Fruit fly (Drosophila melanogaster) whole organism, embryonic: ENCODE results near the gene CG6067.

Experiments used
- Antp ChIP-seq: fragments of 200-800 bp; sonication (Bioruptor generic); optimal IDR thresholded peaks from 3 replicates; lab custom pipeline; 2016; ENCODE audit warnings: missing biosample characterization, missing genetic modification characterization
- Awh ChIP-seq: fragments of 200-800 bp; sonication (Bioruptor generic); IDR thresholded peaks from 2 replicates; pipeline ENCODE4, ENCODE4 v1.3.6; 2022; ENCODE audit warnings: missing biosample characterization, missing genetic modification characterization
- Blimp-1 ChIP-seq: fragments of 200-800 bp; sonication (Bioruptor generic); optimal IDR thresholded peaks from 3 replicates; lab custom pipeline; 2018; ENCODE audit warnings: missing biosample characterization, missing genetic modification characterization, mild to moderate bottlenecking, moderate library complexity, missing genetic modification reagents
- CG10959 ChIP-seq: fragments of 200-800 bp; sonication (Bioruptor generic); IDR thresholded peaks from 2 replicates; pipeline ENCODE4 v1.3.6; 2022; ENCODE audit warnings: missing biosample characterization, missing genetic modification characterization
- CG11456 ChIP-seq: fragments of 200-800 bp; sonication (Bioruptor generic); IDR thresholded peaks from 3 replicates; pipeline ENCODE4 v1.3.6; 2022; ENCODE audit warnings: missing biosample characterization, missing genetic modification characterization
- CG12299 ChIP-seq: fragments of 200-800 bp; sonication (Bioruptor generic); optimal IDR thresholded peaks from 2 replicates; lab custom pipeline; 2018; ENCODE audit warnings: missing biosample characterization, mild to moderate bottlenecking, missing genetic modification characterization
- CG14441 ChIP-seq: fragments of 200-800 bp; sonication (Bioruptor generic); IDR thresholded peaks from 2 replicates; pipeline ENCODE4 v1.3.6; 2022; ENCODE audit warnings: missing biosample characterization, missing genetic modification characterization
- CG14965 ChIP-seq: fragments of 200-800 bp; sonication (Bioruptor generic); optimal IDR thresholded peaks from 2 replicates; lab custom pipeline; 2016; ENCODE audit warnings: missing biosample characterization, missing genetic modification characterization, borderline replicate concordance
- CG15696 ChIP-seq: fragments of 200-800 bp; sonication (Bioruptor generic); optimal IDR thresholded peaks from 2 replicates; lab custom pipeline; 2019; ENCODE audit warnings: missing biosample characterization, mild to moderate bottlenecking, missing genetic modification characterization, moderate library complexity
- CG17359 ChIP-seq: fragments of 200-800 bp; sonication (Bioruptor generic); optimal IDR thresholded peaks from 3 replicates; lab custom pipeline; 2018; ENCODE audit warnings: missing biosample characterization, mild to moderate bottlenecking, missing genetic modification characterization, moderate library complexity
- CG17802 ChIP-seq: fragments of 200-800 bp; sonication (Bioruptor generic); optimal IDR thresholded peaks from 2 replicates; lab custom pipeline; 2018; ENCODE audit warnings: missing biosample characterization, mild to moderate bottlenecking, missing genetic modification characterization, moderate library complexity
- CG17912 ChIP-seq: fragments of 200-800 bp; sonication (Bioruptor generic); optimal IDR thresholded peaks from 2 replicates; lab custom pipeline; 2018; ENCODE audit warnings: missing biosample characterization, mild to moderate bottlenecking, missing genetic modification characterization
- CG1792 ChIP-seq: fragments of 200-800 bp; sonication (Bioruptor generic); optimal IDR thresholded peaks from 2 replicates; lab custom pipeline; 2016; ENCODE audit warnings: missing biosample characterization, missing genetic modification characterization
- CG3407 ChIP-seq: fragments of 200-800 bp; sonication (Bioruptor generic); optimal IDR thresholded peaks from 2 replicates; lab custom pipeline; 2018; ENCODE audit warnings: missing biosample characterization, mild to moderate bottlenecking, missing genetic modification characterization
- CG3995 ChIP-seq: fragments of 200-800 bp; sonication (Bioruptor generic); optimal IDR thresholded peaks from 3 replicates; lab custom pipeline; 2016; ENCODE audit warnings: missing biosample characterization, missing genetic modification characterization
- CG42726 ChIP-seq: fragments of 200-800 bp; sonication (Bioruptor generic); IDR thresholded peaks from 2 replicates; pipeline ENCODE4 v1.3.6; 2022; ENCODE audit warnings: missing biosample characterization, missing genetic modification characterization; ENCODE audit not compliant: partially characterized antibody
- CG4730 ChIP-seq: fragments of 200-800 bp; sonication (Bioruptor generic); IDR thresholded peaks from 2 replicates; pipeline ENCODE4 v1.3.6; 2022; ENCODE audit warnings: missing biosample characterization, missing genetic modification characterization
- CG6254 ChIP-seq: fragments of 200-800 bp; sonication (Bioruptor generic); optimal IDR thresholded peaks from 3 replicates; lab custom pipeline; 2017; ENCODE audit warnings: mild to moderate bottlenecking, missing biosample characterization, missing genetic modification reagents, missing genetic modification characterization
- CG7963 ChIP-seq: fragments of 200-800 bp; sonication (Bioruptor generic); IDR thresholded peaks from 3 replicates; pipeline ENCODE4 v1.3.6; 2022; ENCODE audit warnings: missing biosample characterization, missing genetic modification characterization; ENCODE audit not compliant: partially characterized antibody
- CoRest ChIP-seq: fragments of 200-800 bp; sonication (Bioruptor generic); optimal IDR thresholded peaks from 3 replicates; lab custom pipeline; 2018; ENCODE audit warnings: missing biosample characterization, mild to moderate bottlenecking, missing genetic modification characterization, moderate library complexity
- CrebB ChIP-seq: fragments of 200-800 bp; sonication (Bioruptor generic); optimal IDR thresholded peaks from 3 replicates; lab custom pipeline; 2018; ENCODE audit warnings: missing biosample characterization, mild to moderate bottlenecking, missing genetic modification characterization
- D19A ChIP-seq: fragments of 200-800 bp; optimal IDR thresholded peaks from 3 replicates; lab custom pipeline; 2019; ENCODE audit warnings: missing biosample characterization, mild to moderate bottlenecking, missing genetic modification characterization, moderate library complexity
- Dad ChIP-seq: fragments of 200-800 bp; sonication (Bioruptor generic); optimal IDR thresholded peaks from 3 replicates; lab custom pipeline; 2016; ENCODE audit warnings: missing biosample characterization, missing genetic modification characterization
- Doc2 ChIP-seq: fragments of 200-800 bp; sonication (Bioruptor generic); IDR thresholded peaks from 2 replicates; pipeline ENCODE4 v1.3.6; 2022; ENCODE audit warnings: missing biosample characterization, missing genetic modification characterization
- H2.0 ChIP-seq: fragments of 200-800 bp; sonication (Bioruptor generic); IDR thresholded peaks from 2 replicates; pipeline ENCODE4 v1.3.6; 2022; ENCODE audit warnings: missing biosample characterization, missing genetic modification characterization
- Mes4 ChIP-seq: fragments of 200-800 bp; sonication (Bioruptor generic); optimal IDR thresholded peaks from 2 replicates; lab custom pipeline; 2016; ENCODE audit warnings: missing biosample characterization, missing genetic modification characterization
- Nf-YB ChIP-seq: fragments of 200-800 bp; sonication (Bioruptor generic); optimal IDR thresholded peaks from 3 replicates; lab custom pipeline; 2019; ENCODE audit warnings: missing biosample characterization, mild to moderate bottlenecking, missing genetic modification characterization, moderate library complexity
- NfI ChIP-seq: fragments of 200-800 bp; sonication (Bioruptor generic); optimal IDR thresholded peaks from 3 replicates; lab custom pipeline; 2018; ENCODE audit warnings: missing biosample characterization, mild to moderate bottlenecking, missing genetic modification characterization, moderate library complexity
- Opbp ChIP-seq: fragments of 200-800 bp; sonication (Bioruptor generic); IDR thresholded peaks from 3 replicates; pipeline ENCODE4 v1.3.6; 2022; ENCODE audit warnings: missing biosample characterization, missing genetic modification characterization; ENCODE audit not compliant: partially characterized antibody
- Six4 ChIP-seq: fragments of 200-800 bp; sonication (Bioruptor generic); optimal IDR thresholded peaks from 2 replicates; lab custom pipeline; 2016; ENCODE audit warnings: missing biosample characterization, missing genetic modification characterization
- Sry-δ ChIP-seq: fragments of 200-800 bp; sonication (Bioruptor generic); optimal IDR thresholded peaks from 2 replicates; lab custom pipeline; 2016; ENCODE audit warnings: missing biosample characterization, missing genetic modification characterization
- Tbp ChIP-seq: fragments of >200 bp; optimal IDR thresholded peaks from 2 replicates; lab custom pipeline; 2018; ENCODE audit warnings: missing biosample characterization, missing genetic modification characterization
- Vsx1 ChIP-seq: fragments of 200-800 bp; sonication (Bioruptor generic); optimal IDR thresholded peaks from 2 replicates; lab custom pipeline; 2017; ENCODE audit warnings: missing biosample characterization, mild to moderate bottlenecking, missing genetic modification characterization, missing genetic modification reagents
- Xrp1 ChIP-seq: fragments of 200-800 bp; sonication (Bioruptor generic); IDR thresholded peaks from 2 replicates; pipeline ENCODE4 v1.3.6; 2022; ENCODE audit warnings: missing biosample characterization, missing genetic modification characterization
- ash1 ChIP-seq: fragments of 200-800 bp; sonication (Bioruptor generic); optimal IDR thresholded peaks from 2 replicates; lab custom pipeline; 2018; ENCODE audit warnings: missing biosample characterization, mild to moderate bottlenecking, missing genetic modification characterization
- chinmo ChIP-seq: fragments of 200-800 bp; sonication (Bioruptor generic); IDR thresholded peaks from 4 replicates; pipeline ENCODE4 v1.3.6; 2022; ENCODE audit warnings: missing biosample characterization, missing genetic modification characterization; ENCODE audit not compliant: partially characterized antibody
- crol ChIP-seq: fragments of 200-800 bp; sonication (Bioruptor generic); IDR thresholded peaks from 2 replicates; pipeline ENCODE4 v1.3.6; 2022; ENCODE audit warnings: missing biosample characterization, missing genetic modification characterization
- dpn ChIP-seq, 2 experiments: fragments of 200-800 bp; sonication (Bioruptor generic); optimal IDR thresholded peaks; 3 replicates each; lab custom pipeline; 2016; ENCODE audit warnings: missing biosample characterization in 2 of 2, missing genetic modification characterization in 2 of 2
- en ChIP-seq: fragments of 200-800 bp; sonication (Bioruptor generic); optimal IDR thresholded peaks from 2 replicates; lab custom pipeline; 2016; ENCODE audit warnings: missing biosample characterization, missing genetic modification characterization
- gcm ChIP-seq: fragments of 200-800 bp; sonication (Bioruptor generic); optimal IDR thresholded peaks from 2 replicates; lab custom pipeline; 2019; ENCODE audit warnings: missing biosample characterization, mild to moderate bottlenecking, missing genetic modification characterization, moderate library complexity
- gt ChIP-seq: fragments of 200-800 bp; sonication (Bioruptor generic); IDR thresholded peaks from 2 replicates; pipeline ENCODE4 v1.3.6; 2022; ENCODE audit warnings: missing biosample characterization, missing genetic modification characterization
- insv ChIP-seq, 2 experiments: fragments of 200-800 bp; sonication (Bioruptor generic); optimal IDR thresholded peaks; 3 replicates each; lab custom pipeline; 2016 to 2018; ENCODE audit warnings: missing biosample characterization in 2 of 2, missing genetic modification characterization in 2 of 2
- klu ChIP-seq: fragments of 200-800 bp; sonication (Bioruptor generic); IDR thresholded peaks from 2 replicates; pipeline ENCODE4 v1.3.6; 2022; ENCODE audit warnings: missing biosample characterization, missing genetic modification characterization
- nom ChIP-seq: fragments of 200-800 bp; sonication (Bioruptor generic); optimal IDR thresholded peaks from 2 replicates; lab custom pipeline; 2017; ENCODE audit warnings: missing biosample characterization, missing genetic modification characterization, mild to moderate bottlenecking, moderate library complexity, missing genetic modification reagents
- org-1 ChIP-seq: fragments of 200-800 bp; sonication (Bioruptor generic); optimal IDR thresholded peaks from 2 replicates; lab custom pipeline; 2017; ENCODE audit warnings: missing biosample characterization, missing genetic modification characterization
- prd ChIP-seq, 3 experiments: fragments of >200 bp in 2 of 3; fragments of 200-800 bp in 1 of 3; sonication (Bioruptor generic) in 1 of 3; optimal IDR thresholded peaks in 2 of 3; IDR thresholded peaks in 1 of 3; 2 replicates in 2 of 3; 3 replicates in 1 of 3; pipeline versions ENCODE4 v1.3.6 to Lab custom; 2017 to 2022; ENCODE audit warnings: missing biosample characterization in 1 of 3, missing genetic modification characterization in 1 of 3
- vnd ChIP-seq: fragments of 200-800 bp; sonication (Bioruptor generic); IDR thresholded peaks from 3 replicates; pipeline ENCODE4 v1.3.6; 2022; ENCODE audit warnings: missing biosample characterization, missing genetic modification characterization; ENCODE audit not compliant: partially characterized antibody
- zen2 ChIP-seq: fragments of 200-800 bp; sonication (Bioruptor generic); IDR thresholded peaks from 3 replicates; pipeline ENCODE4 v1.3.6; 2022; ENCODE audit warnings: missing biosample characterization, missing genetic modification characterization; ENCODE audit not compliant: partially characterized antibody

The CG6067 gene

DNA sequence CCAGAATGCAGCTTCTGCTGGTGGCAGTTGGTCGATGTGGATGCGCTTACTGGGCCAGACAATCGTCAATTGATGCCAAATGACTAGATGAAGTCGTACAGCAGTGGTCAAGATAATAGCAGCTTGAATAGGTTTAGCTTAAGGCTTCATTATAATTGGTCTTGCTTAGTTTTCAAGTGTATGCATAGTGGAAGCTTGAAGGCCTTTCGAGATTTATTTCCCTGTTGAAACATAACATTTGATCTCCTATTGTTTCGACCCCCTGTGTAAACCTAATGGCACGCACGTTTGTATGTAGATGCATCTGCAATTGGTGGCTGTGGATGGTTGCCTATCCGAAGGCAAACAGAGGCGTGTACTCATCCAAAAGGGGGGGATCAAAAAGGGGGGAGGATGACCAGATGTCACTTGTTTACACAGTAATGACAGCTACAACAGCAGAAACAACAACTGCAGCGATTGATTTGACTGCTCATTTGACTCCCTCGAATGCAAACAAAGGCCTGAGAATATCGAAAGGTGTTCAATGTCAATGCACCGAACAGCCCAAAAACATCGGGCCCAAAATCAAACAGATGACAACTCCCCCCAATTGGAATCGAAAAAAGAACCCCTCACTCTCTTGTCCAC is 12.8 kb downstream of the CG6067 start (continued):
- TF ChIP-seq Sry-δ: no peak
- TF ChIP-seq crol (GFP tag; lab: Robert Waterston, UW): peak; percentile 47
- TF ChIP-seq CG11456 (GFP tag; lab: Robert Waterston, UW): 0 out of 3 replicates have a peak, but pooled peaks have one; percentile 47
- peak; percentile 44 for TF ChIP-seq CG14441 (GFP tag; lab: Robert Waterston, UW)
- no peak for TF ChIP-seq zen2 (GFP tag; lab: Robert Waterston, UW)
- peak in 1 of 2 experiments; percentile 39 for TF ChIP-seq dpn (GFP tag; optimal IDR thresholded peaks at IDR 0.05; lab: Kevin White, UChicago)
- TF ChIP-seq NfI: no peak
- TF ChIP-seq CrebB (tag; lab: Kevin White, UChicago): no peak
- no peak for TF ChIP-seq klu (GFP tag; lab: Robert Waterston, UW)
- no peak for TF ChIP-seq CG17359 (tag; lab: Kevin White, UChicago)
- no peak for TF ChIP-seq CG17912
- TF ChIP-seq CoRest: no peak
- TF ChIP-seq Dad (GFP tag; lab: Kevin White, UChicago): no peak
- no peak for TF ChIP-seq ash1 (GFP tag; lab: Kevin White, UChicago)
- TF ChIP-seq insv (GFP tag; optimal IDR thresholded peaks at IDR 0.05; lab: Kevin White, UChicago): no peak
- no peak for TF ChIP-seq CG1792 (GFP tag; lab: Kevin White, UChicago)
- TF ChIP-seq CG15696 (tag; lab: Kevin White, UChicago): peak; percentile 21
- no peak for TF ChIP-seq CG12299 (tag; lab: Kevin White, UChicago)
- no peak for TF ChIP-seq CG17802 (tag; lab: Kevin White, UChicago)
- 0 out of 2 replicates have a peak, but pooled peaks have one; percentile 31 for TF ChIP-seq CG4730 (GFP tag; lab: Robert Waterston, UW)
- TF ChIP-seq en (GFP tag; lab: Kevin White, UChicago): no peak
- TF ChIP-seq CG6254 (GFP tag; lab: Kevin White, UChicago): no peak
- TF ChIP-seq Tbp (GFP tag; lab: Kevin White, UChicago): no peak
- no peak for TF ChIP-seq org-1 (GFP tag; lab: Kevin White, UChicago)
- no peak for TF ChIP-seq Vsx1 (GFP tag; lab: Kevin White, UChicago)
- no peak for TF ChIP-seq D19A (tag; lab: Kevin White, UChicago)
- no peak for TF ChIP-seq Mes4
- TF ChIP-seq Blimp-1: peak; percentile 43
- no peak for TF ChIP-seq Nf-YB (GFP tag; lab: Kevin White, UChicago)
- no peak for TF ChIP-seq Opbp (GFP tag; lab: Robert Waterston, UW)
- 0 out of 2 replicates have a peak, but pooled peaks have one; percentile 20 for TF ChIP-seq H2.0
- TF ChIP-seq Antp (GFP tag; lab: Kevin White, UChicago): peak; percentile 38
- no peak for TF ChIP-seq CG42726 (GFP tag; lab: Robert Waterston, UW)
- no peak for TF ChIP-seq chinmo (GFP tag; lab: Robert Waterston, UW)
- TF ChIP-seq CG14965 (GFP tag; lab: Kevin White, UChicago): no peak
- peak; percentile 8 for TF ChIP-seq CG3407 (GFP tag; lab: Kevin White, UChicago)
- TF ChIP-seq gcm (GFP tag; lab: Kevin White, UChicago): no peak
- peak; percentile 42; the same call in 1 of the 2 replicates for TF ChIP-seq Awh (GFP tag; lab: Robert Waterston, UW)
- no peak for TF ChIP-seq CG3995 (GFP tag; lab: Kevin White, UChicago)
- no peak for TF ChIP-seq vnd (GFP tag; lab: Robert Waterston, UW)
- TF ChIP-seq gt: no peak
- TF ChIP-seq Doc2 (GFP tag; lab: Robert Waterston, UW): 0 out of 2 replicates have a peak, but pooled peaks have one; percentile 15
- no peak for TF ChIP-seq CG7963 (GFP tag; lab: Robert Waterston, UW)
- no peak for TF ChIP-seq CG10959 (GFP tag; lab: Robert Waterston, UW)
- TF ChIP-seq Xrp1 (GFP tag; lab: Robert Waterston, UW): peak; percentile 69
- TF ChIP-seq nom (GFP tag; lab: Kevin White, UChicago): no peak
- peak; percentile 35 for TF ChIP-seq Six4 (GFP tag; lab: Kevin White, UChicago)
- no peak for TF ChIP-seq prd (optimal IDR thresholded peaks at IDR 0.05; lab: Kevin White, UChicago)
- peak; percentile 72; the same call in 2 of the 3 replicates for TF ChIP-seq prd (GFP tag; IDR thresholded peaks at IDR 0.05; lab: Robert Waterston, UW)
